Worm (Caenorhabditis elegans): ENCODE results near the gene T16G12.6.
A peak's percentile ranks its signal among the peaks of the same experiment; 100 is the strongest.

Gene T16G12.6

DNA sequence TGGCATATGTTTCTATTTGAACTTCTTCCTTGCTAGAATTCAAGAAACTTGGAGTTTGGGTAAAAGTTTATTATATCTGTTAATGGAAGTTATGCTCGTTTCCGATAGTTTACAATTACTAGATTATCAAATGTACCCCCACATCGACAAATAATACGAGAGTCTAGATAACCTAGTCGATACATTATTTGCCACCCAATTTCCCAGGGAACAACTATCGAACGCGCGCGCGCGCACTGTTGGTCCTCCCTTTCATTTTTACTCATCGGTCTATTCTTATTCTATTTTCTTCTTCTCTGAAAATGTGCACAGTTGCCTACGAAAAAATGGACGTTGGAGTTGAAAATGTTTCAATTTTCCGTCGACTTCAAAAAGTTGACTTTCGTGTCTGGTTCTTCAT lies 8.8 kb upstream of the T16G12.6 start, which contains the start of gene T16G12.13:
T16G12.13 (plus strand) TSS at position 293 of the 400 bp plus-strand sequence.
- TF ChIP-seq hmbx-1 (tag; optimal IDR thresholded peaks at IDR 0.05) (no peak), scrt-1 (GFP tag; IDR thresholded peaks at IDR 0.05) (no peak), tbx-37 (GFP tag; conservative IDR thresholded peaks at IDR 0.05) (no peak), ets-7 (tag; optimal IDR thresholded peaks at IDR 0.05) (no peak), F13C5.2 (tag; optimal IDR thresholded peaks at IDR 0.05) (no peak), hnd-1 (tag; optimal IDR thresholded peaks at IDR 0.05) (no peak), hmg-4 (GFP tag; optimal IDR thresholded peaks at IDR 0.05) (no peak), pes-1 (GFP tag; IDR thresholded peaks at IDR 0.05) (no peak), tbx-11 (GFP tag; IDR thresholded peaks at IDR 0.05) (no peak), sea-1 (GFP tag; conservative IDR thresholded peaks at IDR 0.05) (no peak), ama-1 (optimal IDR thresholded peaks at IDR 0.05) (no peak), aly-1 (tag; optimal IDR thresholded peaks at IDR 0.05) (no peak), tra-4 (tag; optimal IDR thresholded peaks at IDR 0.05) (no peak)

ce11 chrIII:10064140-10064539 lies 5.2 kb upstream of the T16G12.6 start, which contains the start of gene ekl-6:
Gene ekl-6 (plus strand): TSS chrIII:10064404.
- TF ChIP-seq flt-1 (GFP tag; IDR thresholded peaks at IDR 0.05) (0 out of 2 replicates have a peak, but pooled peaks have one; percentile 35), tbx-37 (GFP tag; conservative IDR thresholded peaks at IDR 0.05) (peak; percentile 70), pes-1 (GFP tag; IDR thresholded peaks at IDR 0.05) (peak; percentile 63), ets-7 (tag; optimal IDR thresholded peaks at IDR 0.05) (no peak)

- TF ChIP-seq hmbx-1 (tag; optimal IDR thresholded peaks at IDR 0.05) (no peak), F13C5.2 (tag; optimal IDR thresholded peaks at IDR 0.05) (no peak)
These were observed 6.7 kb downstream of the T16G12.6 start for ce11 chrIII:10076042-10076441.

ce11 chrIII:10078151-10078550 lies 8.8 kb downstream of the T16G12.6 start, which contains the start of gene T16G12.9:
Gene T16G12.9 (minus strand): TSS chrIII:10078251.
- TF ChIP-seq aly-1 (tag; optimal IDR thresholded peaks at IDR 0.05), result no peak
- no peak for TF ChIP-seq tra-4 (tag; optimal IDR thresholded peaks at IDR 0.05)
- no peak for TF ChIP-seq tbx-11 (GFP tag; IDR thresholded peaks at IDR 0.05)
- TF ChIP-seq ceh-13 (GFP tag; optimal IDR thresholded peaks at IDR 0.05), result no peak
- no peak for TF ChIP-seq ceh-36 (tag; optimal IDR thresholded peaks at IDR 0.05)
- no peak for TF ChIP-seq F13C5.2 (tag; optimal IDR thresholded peaks at IDR 0.05)
- TF ChIP-seq B0310.2 (tag; optimal IDR thresholded peaks at IDR 0.05), result no peak
- no peak for TF ChIP-seq ets-7 (tag; optimal IDR thresholded peaks at IDR 0.05)

DNA sequence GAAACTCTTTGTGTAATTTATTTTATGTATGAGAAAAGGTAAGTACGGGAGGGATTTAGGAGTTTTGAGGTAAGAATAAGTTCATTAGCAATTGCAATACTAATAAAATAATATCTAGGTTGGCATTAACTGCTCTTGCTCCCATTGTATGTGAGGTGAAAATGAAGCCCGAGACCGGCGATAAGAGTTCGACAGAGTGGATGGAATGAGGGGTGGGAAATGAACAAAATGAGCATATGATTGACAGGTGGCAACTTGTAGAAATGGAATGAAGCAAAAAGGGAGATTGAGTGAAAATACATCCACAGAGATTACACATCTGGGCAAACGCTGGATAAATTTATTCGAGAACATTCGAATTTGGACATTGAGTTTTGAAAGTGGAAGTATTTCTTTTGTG lies 9.4 kb downstream of the T16G12.6 start:
- no peak for TF ChIP-seq hmbx-1 (tag; optimal IDR thresholded peaks at IDR 0.05)
- no peak for TF ChIP-seq tra-4 (tag; optimal IDR thresholded peaks at IDR 0.05)
- TF ChIP-seq tbx-37 (GFP tag; conservative IDR thresholded peaks at IDR 0.05), result no peak
- TF ChIP-seq B0310.2 (tag; optimal IDR thresholded peaks at IDR 0.05), result no peak
- TF ChIP-seq tbx-11 (GFP tag; IDR thresholded peaks at IDR 0.05), result no peak
- TF ChIP-seq ets-7 (tag; optimal IDR thresholded peaks at IDR 0.05), result no peak
- TF ChIP-seq flt-1 (GFP tag; IDR thresholded peaks at IDR 0.05), result no peak
- no peak for TF ChIP-seq ama-1 (optimal IDR thresholded peaks at IDR 0.05)
- no peak for TF ChIP-seq ceh-13 (GFP tag; optimal IDR thresholded peaks at IDR 0.05)
- no peak for TF ChIP-seq hmg-4 (GFP tag; optimal IDR thresholded peaks at IDR 0.05)
- TF ChIP-seq pes-1 (GFP tag; IDR thresholded peaks at IDR 0.05), result no peak

- TF ChIP-seq tbx-11 (GFP tag; IDR thresholded peaks at IDR 0.05), result no peak
- no peak for TF ChIP-seq ets-7 (tag; optimal IDR thresholded peaks at IDR 0.05)
These were observed 13.9 kb downstream of the T16G12.6 start, which contains the start of gene T16H12.3 for ce11 chrIII:10083242-10083641. Gene T16H12.3 (minus strand): TSS chrIII:10083292.

DNA sequence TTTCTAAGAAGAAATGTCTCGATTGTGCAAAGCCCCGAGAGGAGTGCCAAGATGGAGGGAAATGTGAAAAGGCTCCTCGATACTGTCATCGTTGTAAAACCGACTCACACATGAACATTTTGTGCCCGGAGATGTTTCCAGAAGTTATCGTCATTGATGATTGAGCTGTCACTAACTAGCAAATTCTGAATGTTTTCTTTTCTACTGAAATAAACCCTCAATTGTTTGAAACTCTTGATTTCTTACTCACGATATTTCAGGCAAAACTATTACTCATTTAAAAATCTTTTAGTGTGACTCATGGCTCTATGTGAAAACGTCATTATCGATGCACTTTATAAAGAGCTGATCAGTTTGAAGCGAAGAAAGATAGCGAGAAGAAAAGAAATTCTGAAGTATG lies 15.7 kb downstream of the T16G12.6 start, which contains the start of gene T16H12.13:
T16H12.13 (plus strand) TSS at position 301 of the 400 bp plus-strand sequence.
- TF ChIP-seq F13C5.2 (tag; optimal IDR thresholded peaks at IDR 0.05) (no peak), aly-1 (tag; optimal IDR thresholded peaks at IDR 0.05) (no peak), hmbx-1 (tag; optimal IDR thresholded peaks at IDR 0.05) (no peak), tbx-11 (GFP tag; IDR thresholded peaks at IDR 0.05) (no peak), tbx-37 (GFP tag; conservative IDR thresholded peaks at IDR 0.05) (no peak), B0310.2 (tag; optimal IDR thresholded peaks at IDR 0.05) (no peak), flt-1 (GFP tag; IDR thresholded peaks at IDR 0.05) (no peak), tra-4 (tag; optimal IDR thresholded peaks at IDR 0.05) (no peak), pes-1 (GFP tag; IDR thresholded peaks at IDR 0.05) (no peak), sea-1 (GFP tag; conservative IDR thresholded peaks at IDR 0.05) (no peak), ama-1 (optimal IDR thresholded peaks at IDR 0.05) (no peak), hmg-4 (GFP tag; optimal IDR thresholded peaks at IDR 0.05) (no peak), scrt-1 (GFP tag; IDR thresholded peaks at IDR 0.05) (no peak), ceh-36 (tag; optimal IDR thresholded peaks at IDR 0.05) (no peak), ets-7 (tag; optimal IDR thresholded peaks at IDR 0.05) (no peak), hnd-1 (tag; optimal IDR thresholded peaks at IDR 0.05) (no peak), ceh-13 (GFP tag; optimal IDR thresholded peaks at IDR 0.05) (no peak)

- TF ChIP-seq ceh-36 (tag; optimal IDR thresholded peaks at IDR 0.05) (no peak), tra-4 (tag; optimal IDR thresholded peaks at IDR 0.05) (no peak), ets-7 (tag; optimal IDR thresholded peaks at IDR 0.05) (no peak), B0310.2 (tag; optimal IDR thresholded peaks at IDR 0.05) (no peak), tbx-37 (GFP tag; conservative IDR thresholded peaks at IDR 0.05) (no peak), ama-1 (optimal IDR thresholded peaks at IDR 0.05) (no peak), pes-1 (GFP tag; IDR thresholded peaks at IDR 0.05) (no peak), hnd-1 (tag; optimal IDR thresholded peaks at IDR 0.05) (no peak), sea-1 (GFP tag; conservative IDR thresholded peaks at IDR 0.05) (no peak), flt-1 (GFP tag; IDR thresholded peaks at IDR 0.05) (no peak), hmbx-1 (tag; optimal IDR thresholded peaks at IDR 0.05) (no peak), tbx-11 (GFP tag; IDR thresholded peaks at IDR 0.05) (no peak), aly-1 (tag; optimal IDR thresholded peaks at IDR 0.05) (no peak), ceh-13 (GFP tag; optimal IDR thresholded peaks at IDR 0.05) (no peak), F13C5.2 (tag; optimal IDR thresholded peaks at IDR 0.05) (no peak), hmg-4 (GFP tag; optimal IDR thresholded peaks at IDR 0.05) (no peak), scrt-1 (GFP tag; IDR thresholded peaks at IDR 0.05) (no peak)
These were observed 16.2 kb downstream of the T16G12.6 start for ce11 chrIII:10085574-10085973.
